Worm (Caenorhabditis elegans) whole organism, L2 larva: ENCODE measurements around the gene nhr-128.

Experiments used
- F13H6.1 ChIP-seq: sonication (generic microtip); optimal IDR thresholded peaks from 2 replicates; lab custom pipeline; 2016; ENCODE audit warnings: missing genetic modification characterization, missing compliant biosample characterization
- R02D3.7 ChIP-seq: fragments of 150-350 bp; optimal IDR thresholded peaks from 2 replicates; lab custom pipeline; 2014; ENCODE audit warnings: missing biosample characterization, missing genetic modification characterization
- Y55F3AM.14 ChIP-seq: fragments of 200-800 bp; sonication (Bioruptor generic); optimal IDR thresholded peaks from 2 replicates; lab custom pipeline; 2018; ENCODE audit warnings: mild to moderate bottlenecking, missing genetic modification characterization, missing compliant biosample characterization
- ZK546.5 ChIP-seq: sonication (generic microtip); optimal IDR thresholded peaks from 2 replicates; lab custom pipeline; 2017; ENCODE audit warnings: missing biosample characterization, missing genetic modification characterization
- alr-1 ChIP-seq: fragments of 150-350 bp; optimal IDR thresholded peaks from 2 replicates; lab custom pipeline; 2014; ENCODE audit warnings: missing biosample characterization, missing genetic modification characterization
- aly-2 ChIP-seq: fragments of 150-350 bp; optimal IDR thresholded peaks from 2 replicates; lab custom pipeline; 2014; ENCODE audit warnings: missing biosample characterization, missing genetic modification characterization
- ama-1 ChIP-seq: fragments of 150-350 bp; optimal IDR thresholded peaks from 2 replicates; lab custom pipeline; 2018; ENCODE audit warnings: inconsistent platforms
- blmp-1 ChIP-seq: sonication (generic microtip); optimal IDR thresholded peaks from 2 replicates; lab custom pipeline; 2017; ENCODE audit warnings: missing genetic modification characterization, mild to moderate bottlenecking, missing compliant biosample characterization, antibody characterized with exemption, moderate library complexity; ENCODE audit not compliant: insufficient read depth
- ceh-16 ChIP-seq: fragments of 150-350 bp; optimal IDR thresholded peaks from 2 replicates; lab custom pipeline; 2014; ENCODE audit warnings: missing biosample characterization, missing genetic modification characterization
- ceh-82 ChIP-seq: fragments of 150-350 bp; optimal IDR thresholded peaks from 2 replicates; lab custom pipeline; 2014; ENCODE audit warnings: missing biosample characterization, missing genetic modification characterization
- dmd-4 ChIP-seq: sonication (generic microtip); optimal IDR thresholded peaks from 2 replicates; lab custom pipeline; 2017; ENCODE audit warnings: missing biosample characterization, missing genetic modification characterization
- egl-27 ChIP-seq: sonication (generic microtip); optimal IDR thresholded peaks from 3 replicates; lab custom pipeline; 2017; ENCODE audit warnings: missing biosample characterization, missing genetic modification reagents, missing genetic modification characterization
- elt-1 ChIP-seq: fragments of 150-350 bp; optimal IDR thresholded peaks from 2 replicates; lab custom pipeline; 2014; ENCODE audit warnings: missing biosample characterization, missing genetic modification characterization
- elt-3 ChIP-seq: sonication (generic microtip); optimal IDR thresholded peaks from 2 replicates; lab custom pipeline; 2017; ENCODE audit warnings: missing biosample characterization, missing genetic modification characterization
- fos-1 ChIP-seq: fragments of 150-350 bp; optimal IDR thresholded peaks from 2 replicates; lab custom pipeline; 2014; ENCODE audit warnings: missing biosample characterization, missing genetic modification characterization
- lin-11 ChIP-seq: fragments of 150-350 bp; sonication (generic microtip); optimal IDR thresholded peaks from 2 replicates; lab custom pipeline; 2014; ENCODE audit warnings: missing biosample characterization, missing genetic modification characterization, inconsistent platforms, mixed read lengths
- lin-39 ChIP-seq: fragments of 150-350 bp; optimal IDR thresholded peaks from 2 replicates; lab custom pipeline; 2014; ENCODE audit warnings: missing biosample characterization, missing genetic modification reagents, missing genetic modification characterization
- lsy-2 ChIP-seq, 2 experiments: fragments of 150-350 bp in 1 of 2; sonication (generic microtip) in 1 of 2; optimal IDR thresholded peaks; 2 replicates each; lab custom pipeline; 2014 to 2017; ENCODE audit warnings: missing biosample characterization in 2 of 2, missing genetic modification characterization in 2 of 2
- mab-5 ChIP-seq: fragments of 150-350 bp; optimal IDR thresholded peaks from 2 replicates; lab custom pipeline; 2014; ENCODE audit warnings: missing biosample characterization, missing genetic modification characterization
- mbf-1 ChIP-seq: sonication (generic microtip); optimal IDR thresholded peaks from 2 replicates; lab custom pipeline; 2017; ENCODE audit warnings: missing biosample characterization, missing genetic modification characterization
- mdl-1 ChIP-seq, 2 experiments: fragments of 150-350 bp in 1 of 2; sonication (generic microtip) in 1 of 2; optimal IDR thresholded peaks; 2 replicates each; lab custom pipeline; 2017; ENCODE audit warnings: missing biosample characterization in 2 of 2, missing genetic modification characterization in 2 of 2
- nhr-10 ChIP-seq: sonication (generic microtip); optimal IDR thresholded peaks from 2 replicates; lab custom pipeline; 2017; ENCODE audit warnings: missing biosample characterization, missing genetic modification characterization
- nhr-12 ChIP-seq: fragments of 150-350 bp; optimal IDR thresholded peaks from 2 replicates; lab custom pipeline; 2014; ENCODE audit warnings: missing biosample characterization, missing genetic modification characterization
- nhr-129 ChIP-seq: fragments of 150-350 bp; optimal IDR thresholded peaks from 2 replicates; lab custom pipeline; 2014; ENCODE audit warnings: missing biosample characterization, missing genetic modification characterization
- nhr-21 ChIP-seq: fragments of 150-350 bp; optimal IDR thresholded peaks from 2 replicates; lab custom pipeline; 2014; ENCODE audit warnings: missing biosample characterization, missing genetic modification characterization
- nhr-23 ChIP-seq: fragments of 150-350 bp; optimal IDR thresholded peaks from 2 replicates; lab custom pipeline; 2014; ENCODE audit warnings: missing biosample characterization, missing genetic modification reagents, missing genetic modification characterization
- nhr-25 ChIP-seq: fragments of 150-350 bp; sonication (generic microtip); optimal IDR thresholded peaks from 3 replicates; lab custom pipeline; 2014; ENCODE audit warnings: missing biosample characterization, missing genetic modification characterization
- nhr-6 ChIP-seq: fragments of 150-350 bp; optimal IDR thresholded peaks from 2 replicates; lab custom pipeline; 2014; ENCODE audit warnings: missing biosample characterization, missing genetic modification characterization
- nhr-77 ChIP-seq: fragments of 150-350 bp; optimal IDR thresholded peaks from 2 replicates; lab custom pipeline; 2014; ENCODE audit warnings: missing biosample characterization, missing genetic modification characterization
- peb-1 ChIP-seq: fragments of 150-350 bp; optimal IDR thresholded peaks from 2 replicates; lab custom pipeline; 2014; ENCODE audit warnings: missing biosample characterization, missing genetic modification characterization
- skn-1 ChIP-seq: sonication (generic microtip); optimal IDR thresholded peaks from 2 replicates; lab custom pipeline; 2017; ENCODE audit warnings: missing biosample characterization, missing genetic modification characterization
- sma-3 ChIP-seq: sonication (generic microtip); optimal IDR thresholded peaks from 2 replicates; lab custom pipeline; 2016; ENCODE audit warnings: missing genetic modification reagents, missing genetic modification characterization, missing compliant biosample characterization
- sma-9 ChIP-seq, 2 experiments: fragments of 150-350 bp in 1 of 2; sonication (generic microtip) in 1 of 2; optimal IDR thresholded peaks; 2 replicates each; lab custom pipeline; 2014 to 2016; ENCODE audit warnings: missing genetic modification characterization in 2 of 2, mild to moderate bottlenecking in 1 of 2, missing biosample characterization in 1 of 2, missing compliant biosample characterization in 1 of 2, missing genetic modification reagents in 1 of 2, moderate library complexity in 1 of 2
- snpc-4 ChIP-seq: fragments of 150-350 bp; optimal IDR thresholded peaks from 2 replicates; lab custom pipeline; 2014; ENCODE audit warnings: missing biosample characterization, missing genetic modification characterization
- unc-39 ChIP-seq: fragments of 150-350 bp; optimal IDR thresholded peaks from 2 replicates; lab custom pipeline; 2014; ENCODE audit warnings: missing biosample characterization, missing genetic modification characterization
- unc-62 ChIP-seq: fragments of 150-350 bp; optimal IDR thresholded peaks from 2 replicates; lab custom pipeline; 2014; ENCODE audit warnings: missing biosample characterization, missing genetic modification reagents, missing genetic modification characterization
- zag-1 ChIP-seq: fragments of 150-350 bp; optimal IDR thresholded peaks from 2 replicates; lab custom pipeline; 2014; ENCODE audit warnings: missing biosample characterization, missing genetic modification characterization
- ztf-11 ChIP-seq: sonication (generic microtip); optimal IDR thresholded peaks from 2 replicates; lab custom pipeline; 2017; ENCODE audit warnings: missing biosample characterization, missing genetic modification characterization
- ztf-4 ChIP-seq: fragments of 150-350 bp; optimal IDR thresholded peaks from 2 replicates; lab custom pipeline; 2014; ENCODE audit warnings: missing biosample characterization, missing genetic modification characterization

nhr-128 gene

ce11 chrV:2259750-2260149 lies 37.9 kb downstream of the nhr-128 start, which contains the start of gene nhr-182 (continued):
- TF ChIP-seq mbf-1 (no peak), nhr-23 (no peak)

- TF ChIP-seq nhr-6 (tag; lab: Kevin White, UChicago) (no peak), unc-62 (GFP tag; lab: Kevin White, UChicago) (no peak), egl-27 (tag; lab: Kevin White, UChicago) (no peak), ztf-4 (tag; lab: Kevin White, UChicago) (no peak), ceh-82 (tag; lab: Kevin White, UChicago) (no peak), nhr-25 (tag; lab: Kevin White, UChicago) (no peak), snpc-4 (no peak), nhr-10 (tag; lab: Kevin White, UChicago) (no peak), zag-1 (no peak), nhr-12 (tag; lab: Kevin White, UChicago) (no peak), alr-1 (no peak), mbf-1 (no peak), mab-5 (tag; lab: Kevin White, UChicago) (no peak), skn-1 (tag; lab: Kevin White, UChicago) (no peak)
Observed at ce11 chrV:2260660-2261059, 38.8 kb downstream of the nhr-128 start, which contains the start of gene F41B5.12. TSS of gene F41B5.12 (plus strand) at chrV:2260960.

ce11 chrV:2264455-2264854 lies 42.6 kb downstream of the nhr-128 start, which contains the start of gene nhr-183:
TSS of gene nhr-183 (minus strand) at chrV:2264634.
- no peak for TF ChIP-seq mdl-1 (tag; optimal IDR thresholded peaks at IDR 0.05; lab: Kevin White, UChicago)
- no peak for TF ChIP-seq dmd-4 (tag; lab: Kevin White, UChicago)
- no peak for TF ChIP-seq ZK546.5 (tag; lab: Kevin White, UChicago)
- no peak for TF ChIP-seq mbf-1
- TF ChIP-seq nhr-23: no peak
- no peak for TF ChIP-seq mab-5 (tag; lab: Kevin White, UChicago)
- TF ChIP-seq sma-9 (GFP tag; optimal IDR thresholded peaks at IDR 0.05; lab: Kevin White, UChicago): no peak
- no peak for TF ChIP-seq sma-9 (tag; optimal IDR thresholded peaks at IDR 0.05; lab: Kevin White, UChicago)
- TF ChIP-seq nhr-21: no peak
- no peak for TF ChIP-seq lin-39 (tag; lab: Kevin White, UChicago)
- no peak for TF ChIP-seq nhr-77 (tag; lab: Kevin White, UChicago)
- no peak for TF ChIP-seq ceh-82 (tag; lab: Kevin White, UChicago)
- TF ChIP-seq skn-1 (tag; lab: Kevin White, UChicago): no peak
- TF ChIP-seq peb-1 (tag; lab: Kevin White, UChicago): no peak
- no peak for TF ChIP-seq fos-1 (tag; lab: Kevin White, UChicago)
- no peak for TF ChIP-seq ama-1
- no peak for TF ChIP-seq ceh-16 (tag; lab: Kevin White, UChicago)
- TF ChIP-seq elt-1 (tag; lab: Kevin White, UChicago): no peak
- TF ChIP-seq blmp-1: no peak
- TF ChIP-seq alr-1: no peak

- TF ChIP-seq F13H6.1 (tag; lab: Kevin White, UChicago): no peak
- TF ChIP-seq nhr-23: no peak
- TF ChIP-seq sma-9 (GFP tag; optimal IDR thresholded peaks at IDR 0.05; lab: Kevin White, UChicago): no peak
- no peak for TF ChIP-seq sma-9 (tag; optimal IDR thresholded peaks at IDR 0.05; lab: Kevin White, UChicago)
- no peak for TF ChIP-seq elt-1 (tag; lab: Kevin White, UChicago)
- no peak for TF ChIP-seq unc-39 (tag; lab: Kevin White, UChicago)
- no peak for TF ChIP-seq nhr-77 (tag; lab: Kevin White, UChicago)
- TF ChIP-seq lsy-2 (tag; optimal IDR thresholded peaks at IDR 0.05; lab: Kevin White, UChicago): no peak
- TF ChIP-seq lin-39 (tag; lab: Kevin White, UChicago): no peak
- TF ChIP-seq nhr-10 (tag; lab: Kevin White, UChicago): no peak
- TF ChIP-seq nhr-25 (tag; lab: Kevin White, UChicago): no peak
- TF ChIP-seq Y55F3AM.14 (GFP tag; lab: Kevin White, UChicago): no peak
- no peak for TF ChIP-seq fos-1 (tag; lab: Kevin White, UChicago)
- TF ChIP-seq nhr-129 (tag; lab: Kevin White, UChicago): no peak
- TF ChIP-seq nhr-21: no peak
- TF ChIP-seq ama-1: no peak
- no peak for TF ChIP-seq nhr-12 (tag; lab: Kevin White, UChicago)
Observed at ce11 chrV:2264925-2265324, 43.1 kb downstream of the nhr-128 start.

- TF ChIP-seq lsy-2 (tag; optimal IDR thresholded peaks at IDR 0.05; lab: Kevin White, UChicago) (no peak), aly-2 (tag; lab: Kevin White, UChicago) (no peak), egl-27 (tag; lab: Kevin White, UChicago) (no peak), nhr-77 (tag; lab: Kevin White, UChicago) (no peak), nhr-21 (no peak), lin-11 (no peak), skn-1 (tag; lab: Kevin White, UChicago) (no peak), mab-5 (tag; lab: Kevin White, UChicago) (no peak), ztf-11 (tag; lab: Kevin White, UChicago) (no peak), mbf-1 (no peak), snpc-4 (no peak), fos-1 (tag; lab: Kevin White, UChicago) (no peak), elt-3 (tag; lab: Kevin White, UChicago) (no peak), R02D3.7 (tag; lab: Kevin White, UChicago) (no peak), nhr-12 (tag; lab: Kevin White, UChicago) (no peak), nhr-6 (tag; lab: Kevin White, UChicago) (no peak), sma-3 (no peak), zag-1 (no peak), ZK546.5 (tag; lab: Kevin White, UChicago) (no peak)
Observed at ce11 chrV:2266958-2267357, 45.1 kb downstream of the nhr-128 start, which contains the start of gene nhr-275. TSS of gene nhr-275 (minus strand) at chrV:2267058.
